Worm (Caenorhabditis elegans) whole organism, early embryonic: ENCODE results near the gene fipr-9.

ENCODE experiments used
- ama-1 ChIP-seq: fragments of 150-350 bp; optimal IDR thresholded peaks from 2 replicates; lab custom pipeline; 2014
- ets-7 ChIP-seq: sonication (generic microtip); optimal IDR thresholded peaks from 2 replicates; lab custom pipeline; 2016; ENCODE audit warnings: missing genotype, missing genetic modification characterization, missing compliant biosample characterization
- hmbx-1 ChIP-seq: sonication (generic microtip); optimal IDR thresholded peaks from 2 replicates; lab custom pipeline; 2016; ENCODE audit warnings: mild to moderate bottlenecking, missing genetic modification characterization, missing compliant biosample characterization

ce11 chrV:10237959-10238444 is 16.5 kb downstream of the fipr-9 start:
- TF ChIP-seq ama-1 (no peak), ets-7 (tag; lab: Kevin White, UChicago) (no peak), hmbx-1 (tag; lab: Kevin White, UChicago) (no peak)
